Worm (Caenorhabditis elegans) whole organism, L1 larva: Measurements from ENCODE around the gene madf-9.
A peak's percentile ranks its signal among the peaks of the same experiment; 100 is the strongest.

ENCODE experiments used
- F16B12.6 ChIP-seq: fragments of 150-350 bp; optimal IDR thresholded peaks from 2 replicates; lab custom pipeline; 2014; ENCODE audit warnings: missing biosample characterization, missing genetic modification characterization
- aly-2 ChIP-seq: fragments of 150-350 bp; optimal IDR thresholded peaks from 2 replicates; lab custom pipeline; 2014; ENCODE audit warnings: missing biosample characterization, missing genetic modification characterization
- ama-1 ChIP-seq: fragments of 150-350 bp; optimal IDR thresholded peaks from 2 replicates; lab custom pipeline; 2014
- blmp-1 ChIP-seq: fragments of 150-350 bp; optimal IDR thresholded peaks from 2 replicates; lab custom pipeline; 2014; ENCODE audit warnings: missing biosample characterization, missing genetic modification characterization
- ceh-82 ChIP-seq, 3 experiments: fragments of 150-350 bp in 1 of 3; sonication (generic microtip) in 2 of 3; optimal IDR thresholded peaks; 2 replicates each; lab custom pipeline; 2014 to 2017; ENCODE audit warnings: missing biosample characterization in 3 of 3, missing genetic modification characterization in 3 of 3
- ces-1 ChIP-seq: fragments of 150-350 bp; optimal IDR thresholded peaks from 2 replicates; lab custom pipeline; 2014; ENCODE audit warnings: missing biosample characterization, missing genetic modification reagents, missing genetic modification characterization
- efl-1 ChIP-seq, 4 experiments: fragments of 150-350 bp; optimal IDR thresholded peaks in 3 of 4; peaks in 1 of 4; 1 replicate in 1 of 4; 2 replicates in 3 of 4; lab custom pipeline; 2014; ENCODE audit warnings: missing biosample characterization in 2 of 4, missing genetic modification characterization in 2 of 4, missing genetic modification reagents in 2 of 4
- egl-13 ChIP-seq: sonication (generic microtip); optimal IDR thresholded peaks from 2 replicates; lab custom pipeline; 2016; ENCODE audit warnings: missing genotype, missing genetic modification reagents, missing genetic modification characterization, missing compliant biosample characterization
- elt-2 ChIP-seq: sonication (generic microtip); optimal IDR thresholded peaks from 2 replicates; lab custom pipeline; 2016; ENCODE audit warnings: missing genetic modification characterization, mild to moderate bottlenecking, inconsistent platforms, missing compliant biosample characterization, missing genetic modification reagents
- elt-3 ChIP-seq, 6 experiments: fragments of 150-350 bp in 1 of 6; sonication (generic microtip); optimal IDR thresholded peaks; 2 replicates each; lab custom pipeline; 2017 to 2018; ENCODE audit warnings: missing biosample characterization in 6 of 6, missing genetic modification characterization in 6 of 6, inconsistent platforms in 1 of 6
- ets-5 ChIP-seq: fragments of 200-800 bp; sonication (Bioruptor generic); IDR thresholded peaks from 2 replicates; pipeline ENCODE4 v1.3.6; 2022; ENCODE audit warnings: missing genetic modification characterization, missing compliant biosample characterization
- fkh-10 ChIP-seq: sonication (generic microtip); optimal IDR thresholded peaks from 2 replicates; lab custom pipeline; 2017; ENCODE audit warnings: missing biosample characterization, missing genetic modification reagents, missing genetic modification characterization
- fkh-8 ChIP-seq: sonication (generic microtip); optimal IDR thresholded peaks from 2 replicates; lab custom pipeline; 2016; ENCODE audit warnings: mild to moderate bottlenecking, missing genetic modification characterization, missing compliant biosample characterization
- hlh-17 ChIP-seq: fragments of 200-800 bp; sonication (Bioruptor generic); optimal IDR thresholded peaks from 2 replicates; lab custom pipeline; 2018; ENCODE audit warnings: missing genetic modification characterization, mild to moderate bottlenecking, missing compliant biosample characterization, moderate library complexity, borderline replicate concordance
- hlh-4 ChIP-seq: sonication (generic microtip); optimal IDR thresholded peaks from 2 replicates; lab custom pipeline; 2016; ENCODE audit warnings: mild to moderate bottlenecking, missing genetic modification characterization, missing compliant biosample characterization
- lin-13 ChIP-seq: fragments of 150-350 bp; optimal IDR thresholded peaks from 2 replicates; lab custom pipeline; 2014; ENCODE audit warnings: missing biosample characterization, missing genetic modification reagents, missing genetic modification characterization
- lin-14 ChIP-seq: fragments of 200-800 bp; sonication (Bioruptor generic); optimal IDR thresholded peaks from 2 replicates; lab custom pipeline; 2018; ENCODE audit warnings: mild to moderate bottlenecking, missing genetic modification characterization, moderate library complexity, missing compliant biosample characterization
- lin-35 ChIP-seq, 2 experiments: fragments of 150-350 bp; optimal IDR thresholded peaks; 2 replicates each; lab custom pipeline; 2014; ENCODE audit warnings: missing biosample characterization in 2 of 2, missing genetic modification characterization in 2 of 2, missing genetic modification reagents in 2 of 2
- lir-3 ChIP-seq: sonication (generic microtip); optimal IDR thresholded peaks from 2 replicates; lab custom pipeline; 2016; ENCODE audit warnings: mild to moderate bottlenecking, missing genetic modification characterization, moderate library complexity, missing compliant biosample characterization; ENCODE audit not compliant: poor library complexity
- mab-9 ChIP-seq: fragments of 200-800 bp; sonication (Bioruptor generic); IDR thresholded peaks from 2 replicates; pipeline ENCODE4 v1.3.6; 2022; ENCODE audit warnings: missing genetic modification reagents, missing genetic modification characterization, missing compliant biosample characterization
- mef-2 ChIP-seq: fragments of 150-350 bp; optimal IDR thresholded peaks from 2 replicates; lab custom pipeline; 2014; ENCODE audit warnings: missing biosample characterization, missing genetic modification characterization
- mep-1 ChIP-seq: fragments of 150-350 bp; optimal IDR thresholded peaks from 2 replicates; lab custom pipeline; 2014; ENCODE audit warnings: missing biosample characterization, missing genetic modification characterization
- nhr-20 ChIP-seq: sonication (generic microtip); optimal IDR thresholded peaks from 2 replicates; lab custom pipeline; 2016; ENCODE audit warnings: mild to moderate bottlenecking, missing genetic modification characterization, missing compliant biosample characterization
- nhr-237 ChIP-seq: fragments of 150-350 bp; optimal IDR thresholded peaks from 2 replicates; lab custom pipeline; 2014; ENCODE audit warnings: missing biosample characterization, missing genetic modification characterization
- nhr-71 ChIP-seq: sonication (generic microtip); optimal IDR thresholded peaks from 2 replicates; lab custom pipeline; 2016; ENCODE audit warnings: mild to moderate bottlenecking, missing genetic modification characterization, moderate library complexity, missing compliant biosample characterization
- nhr-77 ChIP-seq: fragments of 150-350 bp; optimal IDR thresholded peaks from 2 replicates; lab custom pipeline; 2014; ENCODE audit warnings: missing biosample characterization, missing genetic modification characterization
- nhr-90 ChIP-seq: sonication (generic microtip); optimal IDR thresholded peaks from 2 replicates; lab custom pipeline; 2016; ENCODE audit warnings: mild to moderate bottlenecking, missing genetic modification characterization, missing compliant biosample characterization; ENCODE audit not compliant: poor library complexity
- pag-3 ChIP-seq: sonication (generic microtip); optimal IDR thresholded peaks from 2 replicates; lab custom pipeline; 2017; ENCODE audit warnings: missing genetic modification characterization, mild to moderate bottlenecking, missing compliant biosample characterization, antibody characterized with exemption, borderline replicate concordance; ENCODE audit not compliant: insufficient read depth
- pax-3 ChIP-seq: fragments of 200-800 bp; sonication (Bioruptor generic); optimal IDR thresholded peaks from 2 replicates; lab custom pipeline; 2018; ENCODE audit warnings: mild to moderate bottlenecking, missing genetic modification characterization, moderate library complexity, missing compliant biosample characterization
- pqm-1 ChIP-seq: sonication (generic microtip); optimal IDR thresholded peaks from 3 replicates; lab custom pipeline; 2017; ENCODE audit warnings: missing biosample characterization, missing genetic modification characterization
- sptf-1 ChIP-seq: fragments of 150-350 bp; optimal IDR thresholded peaks from 2 replicates; lab custom pipeline; 2014; ENCODE audit warnings: missing biosample characterization, missing genetic modification characterization
- swsn-7 ChIP-seq: sonication (generic microtip); optimal IDR thresholded peaks from 2 replicates; lab custom pipeline; 2016; ENCODE audit warnings: missing genetic modification characterization, missing compliant biosample characterization
- tbx-2 ChIP-seq: sonication (generic microtip); optimal IDR thresholded peaks from 2 replicates; lab custom pipeline; 2016; ENCODE audit warnings: missing genetic modification characterization, missing compliant biosample characterization
- unc-30 ChIP-seq: sonication (generic microtip); optimal IDR thresholded peaks from 2 replicates; lab custom pipeline; 2017; ENCODE audit warnings: missing biosample characterization, missing genetic modification characterization
- unc-98 ChIP-seq: fragments of 200-800 bp; sonication (Bioruptor generic); IDR thresholded peaks from 2 replicates; pipeline ENCODE4 v1.3.6; 2022; ENCODE audit warnings: missing genetic modification characterization, missing compliant biosample characterization
- zag-1 ChIP-seq: fragments of 150-350 bp; optimal IDR thresholded peaks from 2 replicates; lab custom pipeline; 2014; ENCODE audit warnings: missing biosample characterization, missing genetic modification characterization

madf-9 gene

DNA sequence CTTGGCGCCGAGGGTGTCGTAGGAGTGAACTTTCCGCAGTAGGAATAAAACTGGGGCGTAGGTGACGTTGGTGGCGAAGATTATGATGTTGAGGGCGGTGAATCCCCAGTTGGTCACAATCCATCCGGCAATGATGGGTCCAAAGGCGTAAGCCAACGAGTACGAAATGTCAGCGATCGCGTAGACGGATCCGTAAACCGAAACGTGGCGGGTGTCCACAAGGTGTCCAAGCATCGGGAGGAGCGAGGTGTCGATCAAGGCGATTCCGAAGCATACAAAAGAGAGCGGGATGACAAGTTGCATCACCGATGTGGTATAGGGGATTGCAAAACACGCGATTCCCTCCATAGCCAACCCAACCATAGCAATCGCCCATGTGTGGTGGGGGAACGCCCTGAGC lies 18.2 kb upstream of the madf-9 start:
- TF ChIP-seq efl-1 (optimal IDR thresholded peaks at IDR 0.05; lab: Kevin White, UChicago): no peak
- TF ChIP-seq efl-1 (GFP tag; optimal IDR thresholded peaks at IDR 0.05 in 1 of 2; lab: Kevin White, UChicago): peak in 1 of 2 experiments; percentile 53
- no peak for TF ChIP-seq unc-98 (GFP tag; lab: Robert Waterston, UW)
- TF ChIP-seq, all 84 proteins: peak for 1

DNA sequence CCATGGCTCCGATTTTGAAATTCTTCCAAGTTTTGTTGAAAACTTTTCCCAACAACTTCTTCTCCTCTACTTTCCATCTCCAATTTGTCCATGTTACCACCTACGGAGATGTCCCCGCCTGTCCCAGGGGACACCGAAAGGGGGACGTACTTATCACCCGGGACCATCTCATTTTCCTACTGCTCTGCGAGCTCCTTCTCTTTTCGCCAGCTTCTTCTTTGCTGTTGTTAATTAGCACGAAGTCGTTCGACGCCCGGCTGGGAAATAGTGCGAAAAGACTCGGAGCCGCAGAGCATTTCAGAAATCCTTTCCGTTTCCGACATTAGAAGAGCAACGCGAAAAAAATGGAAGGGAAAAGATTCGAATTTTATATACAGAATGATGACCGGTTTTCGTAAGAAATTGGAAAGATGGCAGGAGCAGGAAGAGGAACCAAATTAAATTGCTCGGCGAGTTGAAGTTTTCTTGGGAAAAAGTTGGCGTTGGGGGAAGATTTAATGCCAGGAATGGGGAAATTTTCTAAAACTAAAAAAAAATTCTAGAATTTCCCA lies 15.0 kb upstream of the madf-9 start:
- TF ChIP-seq lin-35 (GFP tag; optimal IDR thresholded peaks at IDR 0.05; lab: Kevin White, UChicago) (no peak), lin-14 (peak; percentile 38), hlh-17 (GFP tag; lab: Kevin White, UChicago) (peak; percentile 64), tbx-2 (tag; lab: Kevin White, UChicago) (no peak)

DNA sequence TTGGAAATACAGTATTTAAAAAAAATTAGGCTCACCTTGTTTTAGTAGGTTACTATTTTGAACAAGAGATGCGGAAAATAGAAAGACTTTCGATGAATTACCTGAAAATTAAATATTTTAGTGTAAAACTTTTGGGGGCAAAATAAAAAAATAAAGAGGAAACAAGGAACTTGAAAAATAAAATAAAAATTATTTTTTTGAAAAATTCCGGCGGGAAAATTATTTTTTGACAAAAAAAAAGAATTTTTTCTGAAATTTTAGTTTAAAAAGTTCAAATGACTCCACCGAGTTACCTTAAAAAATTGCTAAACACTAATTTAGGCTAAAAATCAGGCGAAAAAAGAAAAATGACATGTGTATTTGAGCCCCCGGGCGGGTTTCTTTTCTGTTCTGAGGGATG lies 12.3 kb upstream of the madf-9 start, which contains the start of the genes cha-1 and unc-17:
Gene cha-1, minus strand, starts transcription at position 101 of the 400 bp plus-strand sequence.
Gene unc-17, minus strand, starts transcription at position 103 of the 400 bp plus-strand sequence.
- no peak for TF ChIP-seq mep-1 (tag; lab: Kevin White, UChicago)
- no peak for TF ChIP-seq aly-2 (tag; lab: Kevin White, UChicago)
- TF ChIP-seq ets-5 (GFP tag; lab: Robert Waterston, UW): no peak
- no peak for TF ChIP-seq egl-13
- TF ChIP-seq fkh-10 (GFP tag; lab: Kevin White, UChicago): no peak
- TF ChIP-seq ama-1 (lab: Kevin White, UChicago): no peak
- TF ChIP-seq pag-3 (tag; lab: Kevin White, UChicago): no peak
- TF ChIP-seq nhr-71: no peak
- no peak for TF ChIP-seq hlh-4 (tag; lab: Kevin White, UChicago)
- no peak for TF ChIP-seq blmp-1 (tag; lab: Kevin White, UChicago)
- no peak for TF ChIP-seq elt-2
- no peak for TF ChIP-seq hlh-17 (GFP tag; lab: Kevin White, UChicago)
- no peak for TF ChIP-seq mef-2
- TF ChIP-seq swsn-7: no peak
- no peak for TF ChIP-seq efl-1 (optimal IDR thresholded peaks at IDR 0.05; lab: Kevin White, UChicago)
- no peak for TF ChIP-seq efl-1 (GFP tag; optimal IDR thresholded peaks at IDR 0.05 in 1 of 2; lab: Kevin White, UChicago)

DNA sequence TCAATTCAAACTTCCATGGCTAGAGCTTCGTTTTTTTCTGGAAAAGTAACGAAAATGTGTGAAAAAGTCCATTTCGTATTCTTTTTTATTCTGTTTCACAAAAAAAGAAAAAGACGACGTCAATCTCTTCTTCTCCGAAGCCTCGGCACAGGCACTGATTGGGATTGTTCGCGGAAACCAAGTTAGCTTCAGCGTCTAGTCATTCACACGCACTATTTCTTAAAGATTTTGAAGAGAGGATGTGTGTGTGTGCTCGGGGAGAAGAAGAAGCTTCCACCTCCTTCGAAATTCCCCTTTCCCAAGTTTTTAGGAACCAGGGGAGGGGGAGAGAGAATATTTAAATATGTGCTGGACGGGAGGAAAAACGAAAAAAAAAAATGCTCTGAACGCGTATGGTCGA lies 10.4 kb upstream of the madf-9 start:
- TF ChIP-seq fkh-10 (GFP tag; lab: Kevin White, UChicago) (peak; percentile 73), ces-1 (GFP tag; lab: Kevin White, UChicago) (peak; percentile 51), zag-1 (tag; lab: Kevin White, UChicago) (no peak), sptf-1 (no peak), lin-14 (peak; percentile 76)

DNA sequence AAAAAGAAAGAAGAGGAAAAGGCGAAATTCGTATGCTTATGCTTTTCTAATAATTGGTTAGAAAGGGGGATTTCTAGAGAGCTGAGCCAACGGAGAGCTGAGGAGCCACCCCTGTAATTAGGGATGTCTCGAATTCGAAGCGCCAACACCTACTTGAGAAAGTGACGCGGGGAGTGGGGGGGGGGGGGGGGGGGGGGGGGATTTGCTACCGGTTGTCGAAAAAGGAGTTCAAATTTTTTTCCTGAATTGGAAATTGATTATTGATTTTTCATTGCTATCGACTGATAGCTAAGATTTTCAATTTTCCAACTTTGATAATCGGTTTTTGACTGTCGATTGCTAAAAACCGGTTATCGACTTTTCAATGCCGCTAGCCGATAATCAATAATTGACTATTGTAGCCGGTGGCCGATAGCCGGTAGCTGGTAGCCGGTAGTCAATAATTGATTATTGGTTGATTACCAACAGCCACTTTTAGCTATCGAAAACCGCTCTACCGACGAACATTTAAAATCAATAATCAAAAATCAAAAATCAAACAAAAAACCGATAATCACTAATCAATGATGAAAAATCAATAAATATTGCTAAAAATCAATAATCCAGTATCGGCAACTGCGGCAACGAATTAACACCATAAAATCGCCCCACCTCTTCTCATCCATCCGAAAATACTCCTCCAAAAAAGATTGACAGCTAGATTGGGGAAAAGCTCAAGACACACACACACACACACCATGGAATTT lies 7.8 kb upstream of the madf-9 start:
- TF ChIP-seq lin-35 (GFP tag; optimal IDR thresholded peaks at IDR 0.05; lab: Kevin White, UChicago) (no peak), efl-1 (optimal IDR thresholded peaks at IDR 0.05; lab: Kevin White, UChicago) (no peak), efl-1 (GFP tag; optimal IDR thresholded peaks at IDR 0.05 in 1 of 2; lab: Kevin White, UChicago) (peak in 1 of 2 experiments; percentile 35)

DNA sequence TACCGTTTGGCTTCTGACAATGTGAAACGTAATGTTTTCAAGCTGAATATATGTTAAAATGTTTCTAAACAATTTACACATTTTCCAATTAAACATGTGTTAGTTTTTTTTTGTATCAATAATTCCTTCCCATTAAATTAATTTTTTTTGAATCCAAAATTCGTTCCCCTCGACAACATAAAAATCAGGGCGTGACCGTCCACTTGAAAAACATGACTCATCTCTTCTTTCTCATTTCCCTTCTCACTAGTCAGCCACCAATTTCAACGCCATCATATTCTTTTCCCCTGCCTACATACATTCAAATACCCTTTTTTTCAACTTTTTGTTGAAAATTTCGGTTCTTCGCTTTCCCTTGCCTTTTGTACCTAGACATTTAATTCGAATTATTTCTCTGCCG lies 4.4 kb upstream of the madf-9 start:
- TF ChIP-seq pax-3 (tag; lab: Kevin White, UChicago) (no peak), unc-30 (tag; lab: Kevin White, UChicago) (no peak)

DNA sequence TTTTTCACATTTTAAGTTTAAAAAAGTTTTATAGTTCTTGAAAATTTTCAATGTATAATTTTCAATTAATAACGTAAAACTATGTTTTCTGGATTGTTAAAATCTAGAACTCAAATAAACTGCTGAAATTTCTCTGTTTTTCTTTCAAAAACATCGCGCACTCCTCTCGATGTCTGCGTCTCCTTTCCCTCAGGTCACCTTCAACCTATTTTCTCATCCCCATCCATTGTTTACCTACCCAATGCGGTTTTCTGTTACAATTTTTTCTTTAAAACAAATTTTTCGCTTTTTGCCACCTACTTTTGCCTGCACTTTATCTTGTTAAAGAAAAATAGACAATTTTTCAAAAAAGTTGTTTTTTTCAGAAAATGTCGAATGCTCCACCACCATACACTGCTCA lies 3.6 kb upstream of the madf-9 start, which contains the start of gene ZC416.2:
Gene ZC416.2, plus strand, starts transcription at position 366 of the 400 bp plus-strand sequence.
- no peak for TF ChIP-seq aly-2 (tag; lab: Kevin White, UChicago)
- no peak for TF ChIP-seq lir-3 (tag; lab: Kevin White, UChicago)
- TF ChIP-seq elt-3 (tag; optimal IDR thresholded peaks at IDR 0.05; lab: Kevin White, UChicago): no peak
- TF ChIP-seq fkh-8 (tag; lab: Kevin White, UChicago): no peak
- no peak for TF ChIP-seq nhr-77 (tag; lab: Kevin White, UChicago)
- peak; percentile 30 for TF ChIP-seq blmp-1 (tag; lab: Kevin White, UChicago)
- TF ChIP-seq nhr-90 (tag; lab: Kevin White, UChicago): no peak
- no peak for TF ChIP-seq fkh-10 (GFP tag; lab: Kevin White, UChicago)
- no peak for TF ChIP-seq ceh-82 (tag; optimal IDR thresholded peaks at IDR 0.05; lab: Kevin White, UChicago)
- no peak for TF ChIP-seq pqm-1
- peak; percentile 23 for TF ChIP-seq pag-3 (tag; lab: Kevin White, UChicago)
- no peak for TF ChIP-seq mab-9 (GFP tag; lab: Robert Waterston, UW)
- TF ChIP-seq ces-1 (GFP tag; lab: Kevin White, UChicago): no peak
- TF ChIP-seq F16B12.6 (tag; lab: Kevin White, UChicago): no peak
- TF ChIP-seq nhr-237 (tag; lab: Kevin White, UChicago): no peak
- no peak for TF ChIP-seq nhr-20
- no peak for TF ChIP-seq lin-13 (GFP tag; lab: Kevin White, UChicago)
- no peak for TF ChIP-seq efl-1 (optimal IDR thresholded peaks at IDR 0.05; lab: Kevin White, UChicago)
- TF ChIP-seq efl-1 (GFP tag; optimal IDR thresholded peaks at IDR 0.05 in 1 of 2; lab: Kevin White, UChicago): peak in 1 of 2 experiments; percentile 24
